Worm (Caenorhabditis elegans) whole organism, L4 larva: ENCODE data around the gene nhr-285.
A peak's percentile ranks its signal among the peaks of the same experiment; 100 is the strongest.

Source experiments
- D1046.2 ChIP-seq: fragments of 200-800 bp; sonication (Bioruptor generic); IDR thresholded peaks from 2 replicates; pipeline ENCODE4 v1.3.6; 2022; ENCODE audit warnings: missing genetic modification characterization, missing compliant biosample characterization
- F10B5.3 ChIP-seq: sonication (generic microtip); optimal IDR thresholded peaks from 2 replicates; lab custom pipeline; 2016; ENCODE audit warnings: mild to moderate bottlenecking, missing genetic modification characterization, missing compliant biosample characterization
- R02D3.7 ChIP-seq: fragments of 150-350 bp; sonication (generic microtip); optimal IDR thresholded peaks from 3 replicates; lab custom pipeline; 2014; ENCODE audit warnings: missing biosample characterization, missing genetic modification characterization
- aha-1 ChIP-seq: fragments of 150-350 bp; peaks from one replicate; lab custom pipeline; 2014; ENCODE audit warnings: missing biosample characterization, missing genetic modification characterization
- ama-1 ChIP-seq: fragments of 150-350 bp; optimal IDR thresholded peaks from 2 replicates; lab custom pipeline; 2014; ENCODE audit warnings: inconsistent platforms, mixed read lengths
- attf-4 ChIP-seq: sonication (generic microtip); optimal IDR thresholded peaks from 3 replicates; lab custom pipeline; 2017; ENCODE audit warnings: missing biosample characterization, missing genetic modification characterization
- ceh-28 ChIP-seq: fragments of 150-350 bp; optimal IDR thresholded peaks from 2 replicates; lab custom pipeline; 2014; ENCODE audit warnings: missing biosample characterization, missing genetic modification reagents, missing genetic modification characterization
- ceh-82 ChIP-seq: sonication (generic microtip); optimal IDR thresholded peaks from 2 replicates; lab custom pipeline; 2017; ENCODE audit warnings: missing biosample characterization, missing genetic modification characterization
- cey-2 ChIP-seq: sonication (generic microtip); optimal IDR thresholded peaks from 3 replicates; lab custom pipeline; 2017; ENCODE audit warnings: missing genetic modification characterization, mild to moderate bottlenecking, missing compliant biosample characterization, antibody characterized with exemption, borderline replicate concordance; ENCODE audit not compliant: insufficient read depth
- ctbp-1 ChIP-seq: fragments of 200-800 bp; sonication (Bioruptor generic); IDR thresholded peaks from 2 replicates; pipeline ENCODE4 v1.3.6; 2022; ENCODE audit warnings: missing genetic modification reagents, missing genetic modification characterization, missing compliant biosample characterization
- daf-12 ChIP-seq: fragments of 150-350 bp; optimal IDR thresholded peaks from 2 replicates; lab custom pipeline; 2014; ENCODE audit warnings: missing biosample characterization, missing genetic modification reagents, missing genetic modification characterization
- daf-19 ChIP-seq: fragments of 200-800 bp; sonication (Bioruptor generic); conservative IDR thresholded peaks from 2 replicates; pipeline ENCODE4 v1.3.6; 2022; ENCODE audit warnings: missing genetic modification characterization, missing compliant biosample characterization
- dmd-8 ChIP-seq: fragments of 200-800 bp; sonication (Bioruptor generic); IDR thresholded peaks from 2 replicates; pipeline ENCODE4 v1.3.6; 2022; ENCODE audit warnings: missing genetic modification characterization, missing compliant biosample characterization
- dmd-9 ChIP-seq: fragments of 200-800 bp; sonication (Bioruptor generic); IDR thresholded peaks from 2 replicates; pipeline ENCODE4 v1.3.6; 2022; ENCODE audit warnings: missing genetic modification reagents, missing genetic modification characterization, missing compliant biosample characterization
- dpl-1 ChIP-seq: fragments of 150-350 bp; optimal IDR thresholded peaks from 2 replicates; lab custom pipeline; 2014; ENCODE audit warnings: missing biosample characterization, missing genetic modification reagents, missing genetic modification characterization
- egl-43 ChIP-seq: fragments of 200-800 bp; sonication (Bioruptor generic); IDR thresholded peaks from 2 replicates; pipeline ENCODE4 v1.3.6; 2022; ENCODE audit warnings: missing genetic modification reagents, missing genetic modification characterization, missing compliant biosample characterization
- fkh-10 ChIP-seq: fragments of 150-350 bp; optimal IDR thresholded peaks from 2 replicates; lab custom pipeline; 2014; ENCODE audit warnings: missing biosample characterization, missing genetic modification reagents, missing genetic modification characterization
- fos-1 ChIP-seq: fragments of 150-350 bp; optimal IDR thresholded peaks from 2 replicates; lab custom pipeline; 2014; ENCODE audit warnings: missing biosample characterization, missing genetic modification characterization
- gei-8 ChIP-seq: fragments of 200-800 bp; sonication (Bioruptor generic); optimal IDR thresholded peaks from 2 replicates; lab custom pipeline; 2018; ENCODE audit warnings: mild to moderate bottlenecking, missing genetic modification characterization, missing compliant biosample characterization
- lin-13 ChIP-seq: fragments of 150-350 bp; optimal IDR thresholded peaks from 2 replicates; lab custom pipeline; 2014; ENCODE audit warnings: missing biosample characterization, missing genetic modification reagents, missing genetic modification characterization
- lin-15B ChIP-seq: fragments of 150-350 bp; sonication (generic microtip); optimal IDR thresholded peaks from 3 replicates; lab custom pipeline; 2014; ENCODE audit warnings: missing biosample characterization, missing genetic modification characterization
- lin-39 ChIP-seq: fragments of 150-350 bp; optimal IDR thresholded peaks from 2 replicates; lab custom pipeline; 2014; ENCODE audit warnings: missing biosample characterization, missing genetic modification reagents, missing genetic modification characterization
- madf-9 ChIP-seq: fragments of 200-800 bp; sonication (Bioruptor generic); conservative IDR thresholded peaks from 2 replicates; pipeline ENCODE4 v1.3.6; 2022; ENCODE audit warnings: missing genetic modification reagents, missing genetic modification characterization, missing compliant biosample characterization
- mdt-29 ChIP-seq: fragments of 200-800 bp; sonication (Bioruptor generic); IDR thresholded peaks from 2 replicates; pipeline ENCODE4 v1.3.6; 2022; ENCODE audit warnings: missing genetic modification reagents, missing genetic modification characterization, missing compliant biosample characterization
- nhr-11 ChIP-seq: fragments of 150-350 bp; optimal IDR thresholded peaks from 2 replicates; lab custom pipeline; 2014; ENCODE audit warnings: missing biosample characterization, missing genetic modification characterization
- nhr-111 ChIP-seq: fragments of 200-800 bp; sonication (Bioruptor generic); optimal IDR thresholded peaks from 2 replicates; lab custom pipeline; 2018; ENCODE audit warnings: mild to moderate bottlenecking, missing genetic modification characterization, missing compliant biosample characterization
- nhr-48 ChIP-seq: sonication (generic microtip); optimal IDR thresholded peaks from 2 replicates; lab custom pipeline; 2016; ENCODE audit warnings: mild to moderate bottlenecking, missing genetic modification characterization, missing compliant biosample characterization
- nhr-77 ChIP-seq: fragments of 150-350 bp; optimal IDR thresholded peaks from 2 replicates; lab custom pipeline; 2014; ENCODE audit warnings: missing biosample characterization, missing genetic modification characterization
- pha-4 ChIP-seq, 2 experiments: fragments of 150-350 bp in 1 of 2; fragments of 200-800 bp in 1 of 2; sonication (Bioruptor generic) in 1 of 2; IDR thresholded peaks in 1 of 2; optimal IDR thresholded peaks in 1 of 2; 2 replicates each; pipeline versions ENCODE4 v1.3.6 to Lab custom; 2014 to 2022; ENCODE audit warnings: missing genetic modification characterization in 2 of 2, missing genetic modification reagents in 2 of 2, missing biosample characterization in 1 of 2, missing compliant biosample characterization in 1 of 2
- php-3 ChIP-seq: fragments of 200-800 bp; sonication (Bioruptor generic); IDR thresholded peaks from 2 replicates; pipeline ENCODE4 v1.3.6; 2022; ENCODE audit warnings: missing genetic modification reagents, missing genetic modification characterization, missing compliant biosample characterization
- pqm-1 ChIP-seq: sonication (generic microtip); optimal IDR thresholded peaks from 2 replicates; lab custom pipeline; 2017; ENCODE audit warnings: missing biosample characterization, missing genetic modification characterization
- rbr-2 ChIP-seq: sonication (generic microtip); optimal IDR thresholded peaks from 2 replicates; lab custom pipeline; 2016; ENCODE audit warnings: missing genotype, missing genetic modification characterization, missing compliant biosample characterization
- spr-1 ChIP-seq: sonication (generic microtip); optimal IDR thresholded peaks from 2 replicates; lab custom pipeline; 2016; ENCODE audit warnings: mild to moderate bottlenecking, missing genetic modification characterization, missing compliant biosample characterization
- unc-130 ChIP-seq: sonication (generic microtip); optimal IDR thresholded peaks from 2 replicates; lab custom pipeline; 2016; ENCODE audit warnings: missing genetic modification reagents, missing genetic modification characterization, missing compliant biosample characterization
- unc-62 ChIP-seq, 3 experiments: fragments of 150-350 bp in 1 of 3; sonication (generic microtip); optimal IDR thresholded peaks in 2 of 3; peaks in 1 of 3; 1 replicate in 1 of 3; 2 replicates in 2 of 3; lab custom pipeline; 2014 to 2017; ENCODE audit warnings: missing biosample characterization in 3 of 3, missing genetic modification characterization in 3 of 3, missing genetic modification reagents in 3 of 3, missing genotype in 1 of 3
- zag-1 ChIP-seq: fragments of 150-350 bp; optimal IDR thresholded peaks from 2 replicates; lab custom pipeline; 2014; ENCODE audit warnings: missing biosample characterization, missing genetic modification characterization
- zip-11 ChIP-seq: fragments of 200-800 bp; sonication (Bioruptor generic); IDR thresholded peaks from 2 replicates; pipeline ENCODE4 v1.3.6; 2022; ENCODE audit warnings: missing genetic modification characterization, missing compliant biosample characterization

nhr-285 gene

ce11 chrV:15779128-15779729 is at the start of gene nhr-285, which contains the start of gene irld-52:
TSS of gene nhr-285 (minus strand) at chrV:15779228.
TSS of gene irld-52 (plus strand) at chrV:15779679.
- TF ChIP-seq nhr-111 (GFP tag; lab: Kevin White, UChicago), result no peak
- no peak for TF ChIP-seq lin-13 (GFP tag; lab: Kevin White, UChicago)
- TF ChIP-seq F10B5.3, result no peak
- no peak for TF ChIP-seq attf-4 (tag; lab: Kevin White, UChicago)
- no peak for TF ChIP-seq daf-12 (tag; lab: Kevin White, UChicago)
- no peak for TF ChIP-seq dmd-8 (GFP tag; lab: Robert Waterston, UW)
- no peak for TF ChIP-seq madf-9 (GFP tag; lab: Robert Waterston, UW)
- TF ChIP-seq zip-11, result no peak
- TF ChIP-seq ceh-82 (tag; lab: Kevin White, UChicago), result no peak
- TF ChIP-seq, all 104 proteins: peak for 0

- TF ChIP-seq R02D3.7 (tag; lab: Kevin White, UChicago) (no peak), nhr-77 (tag; lab: Kevin White, UChicago) (no peak), aha-1 (tag; lab: Kevin White, UChicago) (peak; percentile 59)
Measured at ce11 chrV:15826110-15826509, 47.1 kb upstream of the nhr-285 start, which contains the start of gene srbc-51. TSS of gene srbc-51 (plus strand) at chrV:15826410.

- TF ChIP-seq pha-4 (GFP tag; IDR thresholded peaks at IDR 0.05; lab: Robert Waterston, UW) (no peak), pha-4 (tag; optimal IDR thresholded peaks at IDR 0.05; lab: Kevin White, UChicago) (no peak), unc-62 (GFP tag; optimal IDR thresholded peaks at IDR 0.05 in 1 of 2; lab: Kevin White, UChicago) (no peak), unc-62 (tag; optimal IDR thresholded peaks at IDR 0.05; lab: Kevin White, UChicago) (no peak), spr-1 (tag; lab: Kevin White, UChicago) (no peak), daf-12 (tag; lab: Kevin White, UChicago) (no peak), egl-43 (GFP tag; lab: Robert Waterston, UW) (no peak), lin-39 (no peak), lin-15B (no peak), mdt-29 (GFP tag; lab: Robert Waterston, UW) (no peak), D1046.2 (GFP tag; lab: Robert Waterston, UW) (no peak), R02D3.7 (tag; lab: Kevin White, UChicago) (no peak), fos-1 (tag; lab: Kevin White, UChicago) (no peak), dpl-1 (GFP tag; lab: Kevin White, UChicago) (no peak), nhr-48 (tag; lab: Kevin White, UChicago) (no peak), unc-130 (GFP tag; lab: Kevin White, UChicago) (no peak), gei-8 (GFP tag; lab: Kevin White, UChicago) (no peak)
Measured at ce11 chrV:15824866-15825265, 45.8 kb upstream of the nhr-285 start, which contains the start of gene srbc-50. TSS of gene srbc-50 (minus strand) at chrV:15824966.

DNA sequence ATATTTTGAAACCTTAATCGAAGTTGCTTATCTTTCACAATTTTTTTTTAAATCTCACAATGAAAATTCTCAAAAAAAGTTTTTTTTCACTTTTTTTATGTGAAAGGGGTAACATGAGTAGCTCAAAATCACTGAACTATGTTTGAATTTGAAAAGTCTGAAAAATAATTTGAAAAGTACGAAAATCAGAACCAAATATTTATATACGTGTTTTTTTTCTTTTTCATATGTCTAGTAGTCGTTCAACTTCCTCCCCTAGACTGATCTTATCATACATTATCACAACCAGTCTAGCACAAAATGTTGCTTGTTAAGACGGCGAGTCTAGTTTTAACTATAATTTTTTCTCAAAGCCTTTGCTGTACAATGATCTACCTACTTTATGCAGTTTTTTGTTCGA is 42.4 kb upstream of the nhr-285 start, which contains the start of gene srbc-49:
srbc-49 (plus strand) TSS at position 301 of the 400 bp plus-strand sequence.
- TF ChIP-seq cey-2 (tag; lab: Kevin White, UChicago) (no peak), rbr-2 (tag; lab: Kevin White, UChicago) (no peak), zag-1 (no peak), nhr-11 (tag; lab: Kevin White, UChicago) (no peak), ceh-28 (tag; lab: Kevin White, UChicago) (no peak), pqm-1 (tag; lab: Kevin White, UChicago) (no peak), madf-9 (GFP tag; lab: Robert Waterston, UW) (no peak), ctbp-1 (GFP tag; lab: Robert Waterston, UW) (no peak), R02D3.7 (tag; lab: Kevin White, UChicago) (no peak), dmd-9 (GFP tag; lab: Robert Waterston, UW) (no peak), php-3 (GFP tag; lab: Robert Waterston, UW) (no peak), daf-19 (no peak), fkh-10 (GFP tag; lab: Kevin White, UChicago) (no peak), ama-1 (lab: Kevin White, UChicago) (no peak)
